Fruit fly (Drosophila melanogaster) whole organism, embryonic: ENCODE measurements around the gene Non3.
A peak's percentile ranks its signal among the peaks of the same experiment; 100 is the strongest.

Source experiments
- CG1233 ChIP-seq: fragments of 200-800 bp; sonication (Bioruptor generic); optimal IDR thresholded peaks from 4 replicates; lab custom pipeline; 2018; ENCODE audit warnings: missing biosample characterization, mild to moderate bottlenecking, missing genetic modification characterization
- CG18619 ChIP-seq: fragments of 200-800 bp; sonication (Bioruptor generic); optimal IDR thresholded peaks from 3 replicates; lab custom pipeline; 2017; ENCODE audit warnings: missing biosample characterization, mild to moderate bottlenecking, missing genetic modification characterization
- CG34376 ChIP-seq: fragments of 200-800 bp; sonication (Bioruptor generic); optimal IDR thresholded peaks from 2 replicates; lab custom pipeline; 2018; ENCODE audit warnings: missing biosample characterization, mild to moderate bottlenecking, missing genetic modification characterization
- CG42726 ChIP-seq: fragments of 200-800 bp; sonication (Bioruptor generic); IDR thresholded peaks from 2 replicates; pipeline ENCODE4 v1.3.6; 2022; ENCODE audit warnings: missing biosample characterization, missing genetic modification characterization; ENCODE audit not compliant: partially characterized antibody
- CG5953 ChIP-seq: fragments of 200-800 bp; sonication (Bioruptor generic); IDR thresholded peaks from 2 replicates; pipeline ENCODE4 v1.3.6; 2022; ENCODE audit warnings: missing biosample characterization, missing genetic modification characterization
- CG9437 ChIP-seq: fragments of 200-800 bp; sonication (Bioruptor generic); optimal IDR thresholded peaks from 2 replicates; lab custom pipeline; 2018; ENCODE audit warnings: missing biosample characterization, mild to moderate bottlenecking, missing genetic modification characterization
- Hr78 ChIP-seq, 2 experiments: fragments of 200-800 bp in 1 of 2; fragments of >200 bp in 1 of 2; sonication (Bioruptor generic) in 1 of 2; optimal IDR thresholded peaks; 2 replicates each; lab custom pipeline; 2017 to 2019; ENCODE audit warnings: missing biosample characterization in 2 of 2, missing genetic modification characterization in 2 of 2, mild to moderate bottlenecking in 1 of 2, moderate library complexity in 1 of 2
- Sox102F ChIP-seq: fragments of 200-800 bp; sonication (Bioruptor generic); optimal IDR thresholded peaks from 2 replicates; lab custom pipeline; 2018; ENCODE audit warnings: missing biosample characterization, mild to moderate bottlenecking, missing genetic modification characterization, moderate library complexity
- h ChIP-seq: fragments of >200 bp; optimal IDR thresholded peaks from 2 replicates; lab custom pipeline; 2017
- her ChIP-seq: fragments of 200-800 bp; sonication (Bioruptor generic); optimal IDR thresholded peaks from 2 replicates; lab custom pipeline; 2016; ENCODE audit warnings: missing biosample characterization, missing genetic modification characterization
- nerfin-1 ChIP-seq: fragments of 200-800 bp; sonication (Bioruptor generic); optimal IDR thresholded peaks from 3 replicates; lab custom pipeline; 2019; ENCODE audit warnings: missing biosample characterization, mild to moderate bottlenecking, missing genetic modification characterization, moderate library complexity
- psq ChIP-seq: fragments of 200-800 bp; sonication (Bioruptor generic); optimal IDR thresholded peaks from 2 replicates; lab custom pipeline; 2017; ENCODE audit warnings: missing biosample characterization, missing genetic modification characterization
- tin ChIP-seq: fragments of 200-800 bp; sonication (Bioruptor generic); optimal IDR thresholded peaks from 3 replicates; lab custom pipeline; 2016; ENCODE audit warnings: missing biosample characterization, missing genetic modification characterization

DNA sequence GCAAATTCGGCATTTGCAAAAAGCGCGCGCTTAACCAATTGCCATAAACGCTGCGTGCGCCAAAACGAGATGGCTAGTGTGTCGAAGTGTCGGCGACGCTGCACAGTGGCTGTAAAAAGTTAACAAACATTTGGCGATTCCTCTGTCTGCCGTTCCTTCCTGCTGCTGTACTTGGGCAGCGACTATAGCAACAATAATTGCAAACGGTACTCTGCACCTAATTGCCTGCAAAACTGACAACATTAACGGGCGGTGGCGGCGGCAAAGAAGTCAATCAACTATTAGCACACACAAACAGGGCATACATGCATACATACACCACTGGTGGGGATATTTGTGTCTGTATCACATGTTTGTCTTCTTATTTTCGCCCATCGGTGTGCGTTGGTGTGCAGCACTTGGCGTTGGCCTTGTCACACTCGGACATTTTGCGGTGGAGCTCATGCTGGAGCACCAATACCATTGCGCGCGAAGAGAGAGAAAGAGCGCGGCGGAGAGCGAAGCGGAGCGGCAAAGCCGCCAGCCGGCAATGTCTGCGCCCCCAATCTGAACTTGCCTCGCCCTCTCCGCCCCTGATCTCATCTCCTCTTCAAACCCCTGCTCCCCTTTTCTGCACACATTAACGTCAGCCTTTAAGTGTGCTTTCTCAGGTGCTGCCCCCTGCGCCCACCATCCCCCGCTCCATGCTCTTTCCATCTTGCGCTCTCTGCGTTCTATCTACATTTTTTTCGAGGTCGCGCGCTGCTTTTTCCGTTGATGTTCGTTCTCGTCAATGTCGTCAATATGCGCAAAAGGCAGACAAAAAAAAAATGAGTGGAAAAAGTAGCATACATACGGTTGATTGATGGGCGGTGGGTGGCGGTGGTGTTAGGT, 20.9 kb downstream of the Non3 start:
- TF ChIP-seq CG18619 (GFP tag; lab: Kevin White, UChicago), result no peak
- peak; percentile 51 for TF ChIP-seq CG34376 (GFP tag; lab: Kevin White, UChicago)
- no peak for TF ChIP-seq CG1233 (GFP tag; lab: Kevin White, UChicago)
- TF ChIP-seq her (GFP tag; lab: Kevin White, UChicago), result peak; percentile 11
- TF ChIP-seq tin (GFP tag; lab: Kevin White, UChicago), result no peak
- peak; percentile 22 for TF ChIP-seq CG9437 (GFP tag; lab: Kevin White, UChicago)
- TF ChIP-seq CG42726, result peak; percentile 53; the same call in 1 of the 2 replicates
- no peak for TF ChIP-seq Sox102F (GFP tag; lab: Kevin White, UChicago)
- TF ChIP-seq CG5953 (GFP tag; lab: Robert Waterston, UW), result 0 out of 2 replicates have a peak, but pooled peaks have one; percentile 5
- TF ChIP-seq psq, result no peak
- TF ChIP-seq nerfin-1 (tag; lab: Kevin White, UChicago), result no peak
- TF ChIP-seq Hr78 (GFP tag; optimal IDR thresholded peaks at IDR 0.05; lab: Kevin White, UChicago), result peak in 1 of 2 experiments; percentile 59
- no peak for TF ChIP-seq h (lab: Kevin White, UChicago)
